Worm (Caenorhabditis elegans): ENCODE measurements around the gene dyf-11.
A peak's percentile ranks its signal among the peaks of the same experiment; 100 is the strongest.

dyf-11 gene

ce11 chrX:784853-785252, 21.3 kb downstream of the dyf-11 start, which contains the start of gene T04G9.6 (continued):
- TF ChIP-seq lag-1 (GFP tag; IDR thresholded peaks at IDR 0.05) (no peak), F52B5.7 (tag; optimal IDR thresholded peaks at IDR 0.05) (no peak), F22D6.2 (tag; optimal IDR thresholded peaks at IDR 0.05) (no peak), dpl-1 (GFP tag; optimal IDR thresholded peaks at IDR 0.05) (no peak), snpc-3.4 (tag; optimal IDR thresholded peaks at IDR 0.05) (no peak), madf-6 (GFP tag; IDR thresholded peaks at IDR 0.05) (no peak)

- TF ChIP-seq gei-17 (GFP tag; optimal IDR thresholded peaks at IDR 0.05) (peak; percentile 66), ceh-100 (GFP tag; IDR thresholded peaks at IDR 0.05) (no peak), atf-7 (tag; optimal IDR thresholded peaks at IDR 0.05) (no peak), mxl-1 (tag; optimal IDR thresholded peaks at IDR 0.05) (no peak), cebp-1 (GFP tag; IDR thresholded peaks at IDR 0.05) (no peak), cebp-1 (tag; optimal IDR thresholded peaks at IDR 0.05) (no peak), ztf-3 (GFP tag; optimal IDR thresholded peaks at IDR 0.05) (no peak), unc-130 (GFP tag; optimal IDR thresholded peaks at IDR 0.05) (no peak)
These were observed 21.8 kb downstream of the dyf-11 start for ce11 chrX:785368-785767.

DNA sequence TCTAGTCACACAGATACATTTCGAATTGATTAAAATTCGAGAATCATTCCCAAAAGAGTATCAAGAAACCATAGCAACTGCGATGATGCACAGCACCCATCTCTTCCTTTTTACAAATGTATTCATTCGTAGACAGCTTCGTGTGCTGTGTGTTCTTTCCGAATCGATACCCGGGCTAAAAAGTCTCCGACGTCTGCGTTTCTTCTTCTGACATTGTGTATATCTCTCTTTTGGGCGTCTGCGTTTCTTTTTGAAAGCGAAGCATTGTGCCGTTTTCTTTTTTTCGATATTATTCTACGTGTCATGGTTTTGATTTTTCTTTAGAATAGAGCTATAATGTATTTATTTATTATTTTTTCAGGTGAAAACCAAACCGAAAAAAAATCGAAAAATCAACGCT, 24.4 kb downstream of the dyf-11 start, which contains the start of gene attf-5:
Gene attf-5 (plus strand): TSS at position 362 of the 400 bp plus-strand sequence.
- TF ChIP-seq hmg-1.2 (GFP tag; IDR thresholded peaks at IDR 0.05) (peak; percentile 88), lin-26 (GFP tag; IDR thresholded peaks at IDR 0.05) (no peak)

DNA sequence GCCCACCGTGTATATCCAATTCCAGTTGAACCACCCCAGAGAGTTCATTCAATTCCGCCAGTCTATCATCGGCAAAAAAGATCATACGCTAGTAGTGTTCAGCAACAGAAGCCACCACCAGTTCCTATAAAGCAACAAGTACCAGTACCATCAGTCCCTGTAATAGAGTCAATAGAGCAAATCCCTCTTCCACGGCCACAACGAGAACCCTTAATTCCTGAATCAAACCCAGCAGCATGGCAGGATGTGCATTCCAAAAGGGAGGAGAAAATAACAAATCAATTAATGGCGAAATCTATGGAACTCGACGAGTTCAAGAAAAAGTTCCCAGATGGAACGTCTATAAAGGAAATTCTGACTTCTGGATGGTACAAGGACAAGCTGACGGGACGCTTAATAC, 26.3 kb downstream of the dyf-11 start:
- no peak for TF ChIP-seq ets-4 (GFP tag; optimal IDR thresholded peaks at IDR 0.05)
- no peak for TF ChIP-seq madf-3 (GFP tag; IDR thresholded peaks at IDR 0.05)
- TF ChIP-seq ceh-100 (GFP tag; IDR thresholded peaks at IDR 0.05) = no peak
- no peak for TF ChIP-seq egl-18 (GFP tag; IDR thresholded peaks at IDR 0.05)
- TF ChIP-seq mxl-1 (tag; optimal IDR thresholded peaks at IDR 0.05) = no peak
- no peak for TF ChIP-seq nfyb-1 (GFP tag; IDR thresholded peaks at IDR 0.05)
- no peak for TF ChIP-seq F52B5.7 (tag; optimal IDR thresholded peaks at IDR 0.05)
- no peak for TF ChIP-seq nhr-120 (GFP tag; IDR thresholded peaks at IDR 0.05)

DNA sequence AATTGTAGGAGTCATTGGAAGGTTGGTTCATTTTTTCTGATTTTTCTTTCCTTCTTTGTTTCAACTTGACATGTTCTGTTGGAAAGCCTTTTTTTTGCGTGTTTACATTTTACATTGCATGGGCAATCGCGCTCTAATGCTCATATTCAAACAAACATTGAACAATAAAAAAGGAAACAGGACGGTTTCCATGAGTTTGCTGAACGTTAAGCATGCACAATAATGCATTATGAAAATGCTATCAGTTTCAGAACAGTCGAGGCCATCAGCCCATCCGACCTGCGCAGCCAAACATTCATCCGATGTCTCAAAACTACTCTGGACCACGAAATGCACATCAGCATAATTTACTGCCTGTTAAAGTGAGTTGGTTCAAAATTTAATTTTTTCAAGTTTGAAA, 27.0 kb downstream of the dyf-11 start:
- TF ChIP-seq C06A6.2 (GFP tag; conservative IDR thresholded peaks at IDR 0.05) (no peak), pha-4 (tag; optimal IDR thresholded peaks at IDR 0.05) (no peak), madf-10 (tag; optimal IDR thresholded peaks at IDR 0.05) (no peak)

ce11 chrX:802478-802877, 38.9 kb downstream of the dyf-11 start, which contains the start of gene gtr-1:
gtr-1 (plus strand) TSS chrX:802778.
- TF ChIP-seq ceh-79 (tag; optimal IDR thresholded peaks at IDR 0.05) (no peak), madf-10 (tag; optimal IDR thresholded peaks at IDR 0.05) (no peak), ztf-3 (GFP tag; optimal IDR thresholded peaks at IDR 0.05) (no peak), ztf-28 (GFP tag; IDR thresholded peaks at IDR 0.05) (no peak), attf-5 (GFP tag; optimal IDR thresholded peaks at IDR 0.05) (no peak), zfh-2 (GFP tag; conservative IDR thresholded peaks at IDR 0.05) (no peak), hsf-1 (GFP tag; IDR thresholded peaks at IDR 0.05) (no peak), attf-6 (GFP tag; IDR thresholded peaks at IDR 0.05) (no peak)

- TF ChIP-seq snpc-1.3 (tag; optimal IDR thresholded peaks at IDR 0.05; ENCODE audit: insufficient read depth) (peak; percentile 77), bed-2 (GFP tag; IDR thresholded peaks at IDR 0.05) (peak; percentile 64; the same call in 1 of the 2 replicates), bed-1 (GFP tag; IDR thresholded peaks at IDR 0.05) (0 out of 2 replicates have a peak, but pooled peaks have one; percentile 82), snpc-4 (GFP tag; optimal IDR thresholded peaks at IDR 0.05) (peak; percentile 60), snpc-4 (tag; optimal IDR thresholded peaks at IDR 0.05) (peak; percentile 78 to 90 (median 84)), hrde-1 (tag; optimal IDR thresholded peaks at IDR 0.05; ENCODE audit: borderline replicate concordance) (peak; percentile 22), atf-7 (tag; optimal IDR thresholded peaks at IDR 0.05) (peak; percentile 98), hmg-20 (GFP tag; IDR thresholded peaks at IDR 0.05) (peak; percentile 96), efl-1 (GFP tag; optimal IDR thresholded peaks at IDR 0.05) (no peak), lin-26 (GFP tag; IDR thresholded peaks at IDR 0.05) (peak; percentile 88), tbx-9 (tag; optimal IDR thresholded peaks at IDR 0.05; ENCODE audit: borderline replicate concordance) (no peak), Y67H2A.10 (GFP tag; conservative IDR thresholded peaks at IDR 0.05) (peak; percentile 42; the same call in 1 of the 2 replicates)
These were observed 43.0 kb downstream of the dyf-11 start for ce11 chrX:806515-806914.

Data from whole organism, young adult.